Fruit fly (Drosophila melanogaster) whole organism, embryonic: ENCODE measurements around the gene CG12947.
A peak's percentile ranks its signal among the peaks of the same experiment; 100 is the strongest.

Experiments used
- Asciz ChIP-seq: fragments of 200-800 bp; sonication (Bioruptor generic); optimal IDR thresholded peaks from 2 replicates; lab custom pipeline; 2017; ENCODE audit warnings: missing biosample characterization, mild to moderate bottlenecking, missing genetic modification characterization, missing genetic modification reagents
- CG10274 ChIP-seq: fragments of 200-800 bp; sonication (Bioruptor generic); optimal IDR thresholded peaks from 3 replicates; lab custom pipeline; 2017; ENCODE audit warnings: missing biosample characterization, mild to moderate bottlenecking, missing genetic modification characterization
- CG10462 ChIP-seq: fragments of 200-800 bp; sonication (Bioruptor generic); optimal IDR thresholded peaks from 2 replicates; lab custom pipeline; 2016; ENCODE audit warnings: missing biosample characterization, missing genetic modification characterization
- CG12219 ChIP-seq: fragments of 200-800 bp; sonication (Bioruptor generic); optimal IDR thresholded peaks from 3 replicates; lab custom pipeline; 2018; ENCODE audit warnings: missing biosample characterization, mild to moderate bottlenecking, missing genetic modification characterization
- CG13775 ChIP-seq: fragments of 200-800 bp; sonication (Bioruptor generic); optimal IDR thresholded peaks from 3 replicates; lab custom pipeline; 2017; ENCODE audit warnings: missing biosample characterization, mild to moderate bottlenecking, missing genetic modification characterization
- CG14050 ChIP-seq: fragments of 200-800 bp; sonication (Bioruptor generic); IDR thresholded peaks from 3 replicates; pipeline ENCODE4 v1.3.6; 2022; ENCODE audit warnings: missing biosample characterization, missing genetic modification characterization
- CG15479 ChIP-seq: fragments of 200-800 bp; sonication (Bioruptor generic); optimal IDR thresholded peaks from 3 replicates; lab custom pipeline; 2019; ENCODE audit warnings: missing biosample characterization, mild to moderate bottlenecking, missing genetic modification characterization, moderate library complexity
- CG15514 ChIP-seq: fragments of 200-800 bp; sonication (Bioruptor generic); optimal IDR thresholded peaks from 3 replicates; lab custom pipeline; 2017; ENCODE audit warnings: missing biosample characterization, missing genetic modification characterization, mild to moderate bottlenecking, moderate library complexity, missing genetic modification reagents
- CG16779 ChIP-seq: fragments of 200-800 bp; sonication (Bioruptor generic); IDR thresholded peaks from 2 replicates; pipeline ENCODE4 v1.3.6; 2022; ENCODE audit warnings: missing biosample characterization, missing genetic modification characterization
- CG17361 ChIP-seq: fragments of 200-800 bp; sonication (Bioruptor generic); IDR thresholded peaks from 3 replicates; pipeline ENCODE4 v1.3.6; 2022; ENCODE audit warnings: missing biosample characterization, missing genetic modification characterization
- CG1792 ChIP-seq: fragments of 200-800 bp; sonication (Bioruptor generic); optimal IDR thresholded peaks from 2 replicates; lab custom pipeline; 2016; ENCODE audit warnings: missing biosample characterization, missing genetic modification characterization
- CG3163 ChIP-seq: fragments of 200-800 bp; sonication (Bioruptor generic); optimal IDR thresholded peaks from 3 replicates; lab custom pipeline; 2016; ENCODE audit warnings: missing biosample characterization, missing genetic modification characterization
- CG42726 ChIP-seq: fragments of 200-800 bp; sonication (Bioruptor generic); IDR thresholded peaks from 2 replicates; pipeline ENCODE4 v1.3.6; 2022; ENCODE audit warnings: missing biosample characterization, missing genetic modification characterization; ENCODE audit not compliant: partially characterized antibody
- CG43689 ChIP-seq: fragments of 200-800 bp; sonication (Bioruptor generic); IDR thresholded peaks from 2 replicates; pipeline ENCODE4 v1.3.6; 2022; ENCODE audit warnings: missing biosample characterization, missing genetic modification characterization
- CG4707 ChIP-seq: fragments of 200-800 bp; sonication (Bioruptor generic); optimal IDR thresholded peaks from 2 replicates; lab custom pipeline; 2018; ENCODE audit warnings: missing biosample characterization, mild to moderate bottlenecking, missing genetic modification characterization, moderate library complexity
- CG7745 ChIP-seq: fragments of 200-800 bp; sonication (Bioruptor generic); optimal IDR thresholded peaks from 2 replicates; lab custom pipeline; 2018; ENCODE audit warnings: missing biosample characterization, mild to moderate bottlenecking, missing genetic modification characterization, moderate library complexity
- CG7963 ChIP-seq: fragments of 200-800 bp; sonication (Bioruptor generic); IDR thresholded peaks from 3 replicates; pipeline ENCODE4 v1.3.6; 2022; ENCODE audit warnings: missing biosample characterization, missing genetic modification characterization; ENCODE audit not compliant: partially characterized antibody
- CG7987 ChIP-seq: fragments of 200-800 bp; sonication (Bioruptor generic); optimal IDR thresholded peaks from 2 replicates; lab custom pipeline; 2018; ENCODE audit warnings: missing biosample characterization, mild to moderate bottlenecking, missing genetic modification characterization, moderate library complexity
- CG8359 ChIP-seq: fragments of 200-800 bp; sonication (Bioruptor generic); optimal IDR thresholded peaks from 2 replicates; lab custom pipeline; 2017; ENCODE audit warnings: missing biosample characterization, mild to moderate bottlenecking, missing genetic modification characterization, borderline replicate concordance
- CG9215 ChIP-seq: fragments of 200-800 bp; sonication (Bioruptor generic); IDR thresholded peaks from 2 replicates; pipeline ENCODE4 v1.3.6; 2022; ENCODE audit warnings: missing biosample characterization, missing genetic modification characterization
- CG9437 ChIP-seq: fragments of 200-800 bp; sonication (Bioruptor generic); optimal IDR thresholded peaks from 2 replicates; lab custom pipeline; 2018; ENCODE audit warnings: missing biosample characterization, mild to moderate bottlenecking, missing genetic modification characterization
- CrebB ChIP-seq: fragments of 200-800 bp; sonication (Bioruptor generic); optimal IDR thresholded peaks from 3 replicates; lab custom pipeline; 2018; ENCODE audit warnings: missing biosample characterization, mild to moderate bottlenecking, missing genetic modification characterization
- Elba2 ChIP-seq: fragments of 200-800 bp; sonication (Bioruptor generic); optimal IDR thresholded peaks from 3 replicates; lab custom pipeline; 2016; ENCODE audit warnings: missing biosample characterization, missing genetic modification characterization
- Ets97D ChIP-seq: fragments of 200-800 bp; sonication (Bioruptor generic); optimal IDR thresholded peaks from 3 replicates; lab custom pipeline; 2016; ENCODE audit warnings: missing biosample characterization, missing genetic modification characterization
- Hmx ChIP-seq: fragments of 200-800 bp; sonication (Bioruptor generic); optimal IDR thresholded peaks from 2 replicates; lab custom pipeline; 2016; ENCODE audit warnings: missing biosample characterization, missing genetic modification characterization
- Hr78 ChIP-seq, 2 experiments: fragments of 200-800 bp in 1 of 2; fragments of >200 bp in 1 of 2; sonication (Bioruptor generic) in 1 of 2; optimal IDR thresholded peaks; 2 replicates each; lab custom pipeline; 2017 to 2019; ENCODE audit warnings: missing biosample characterization in 2 of 2, missing genetic modification characterization in 2 of 2, mild to moderate bottlenecking in 1 of 2, moderate library complexity in 1 of 2
- Hsf ChIP-seq: fragments of 200-800 bp; sonication (Bioruptor generic); optimal IDR thresholded peaks from 3 replicates; lab custom pipeline; 2016; ENCODE audit warnings: missing biosample characterization, missing genetic modification characterization
- Mad ChIP-seq: fragments of 200-800 bp; sonication (Bioruptor generic); optimal IDR thresholded peaks from 2 replicates; lab custom pipeline; 2016; ENCODE audit warnings: missing biosample characterization, missing genetic modification characterization
- Six4 ChIP-seq: fragments of 200-800 bp; sonication (Bioruptor generic); optimal IDR thresholded peaks from 2 replicates; lab custom pipeline; 2016; ENCODE audit warnings: missing biosample characterization, missing genetic modification characterization
- bbx ChIP-seq: fragments of 200-800 bp; sonication (Bioruptor generic); IDR thresholded peaks from 2 replicates; pipeline ENCODE4 v1.3.6; 2022; ENCODE audit warnings: missing biosample characterization, missing genetic modification characterization; ENCODE audit not compliant: partially characterized antibody
- bigmax ChIP-seq: fragments of 200-800 bp; sonication (Bioruptor generic); optimal IDR thresholded peaks from 2 replicates; lab custom pipeline; 2018; ENCODE audit warnings: missing biosample characterization, mild to moderate bottlenecking, missing genetic modification characterization
- cas ChIP-seq: fragments of 200-800 bp; sonication (Bioruptor generic); IDR thresholded peaks from 2 replicates; pipeline ENCODE4 v1.3.6; 2022; ENCODE audit warnings: missing biosample characterization, missing genetic modification characterization
- caup ChIP-seq: fragments of 200-800 bp; sonication (Bioruptor generic); optimal IDR thresholded peaks from 3 replicates; lab custom pipeline; 2017; ENCODE audit warnings: missing biosample characterization, mild to moderate bottlenecking, missing genetic modification characterization, moderate library complexity; ENCODE audit not compliant: severe bottlenecking
- crc ChIP-seq: fragments of 200-800 bp; sonication (Bioruptor generic); optimal IDR thresholded peaks from 2 replicates; lab custom pipeline; 2016; ENCODE audit warnings: missing biosample characterization, missing genetic modification characterization
- fd102C ChIP-seq: fragments of 200-800 bp; sonication (Bioruptor generic); optimal IDR thresholded peaks from 2 replicates; lab custom pipeline; 2018; ENCODE audit warnings: missing biosample characterization, mild to moderate bottlenecking, missing genetic modification characterization, moderate library complexity
- fru ChIP-seq: fragments of >200 bp; optimal IDR thresholded peaks from 2 replicates; lab custom pipeline; 2017
- gce ChIP-seq: fragments of 200-800 bp; sonication (Bioruptor generic); IDR thresholded peaks from 3 replicates; pipeline ENCODE4 v1.3.6; 2022; ENCODE audit warnings: missing biosample characterization, missing genetic modification characterization
- gsb ChIP-seq: fragments of 200-800 bp; sonication (Bioruptor generic); IDR thresholded peaks from 2 replicates; pipeline ENCODE4 v1.3.6; 2022; ENCODE audit warnings: missing biosample characterization, missing genetic modification characterization
- ind ChIP-seq: fragments of 200-800 bp; sonication (Bioruptor generic); optimal IDR thresholded peaks from 3 replicates; lab custom pipeline; 2016; ENCODE audit warnings: missing biosample characterization, missing genetic modification characterization
- insv ChIP-seq, 2 experiments: fragments of 200-800 bp; sonication (Bioruptor generic); optimal IDR thresholded peaks; 3 replicates each; lab custom pipeline; 2016 to 2018; ENCODE audit warnings: missing biosample characterization in 2 of 2, missing genetic modification characterization in 2 of 2
- jigr1 ChIP-seq: fragments of 200-800 bp; sonication (Bioruptor generic); IDR thresholded peaks from 3 replicates; pipeline ENCODE4 v1.3.6; 2022; ENCODE audit warnings: missing biosample characterization, missing genetic modification characterization
- oc ChIP-seq: fragments of 200-800 bp; sonication (Bioruptor generic); optimal IDR thresholded peaks from 2 replicates; lab custom pipeline; 2018; ENCODE audit warnings: missing biosample characterization, mild to moderate bottlenecking, missing genetic modification characterization, moderate library complexity
- pb ChIP-seq: fragments of 200-800 bp; sonication (Bioruptor generic); optimal IDR thresholded peaks from 3 replicates; lab custom pipeline; 2016; ENCODE audit warnings: missing biosample characterization, missing genetic modification characterization
- row ChIP-seq: fragments of 200-800 bp; sonication (Bioruptor generic); IDR thresholded peaks from 3 replicates; pipeline ENCODE4 v1.3.6; 2022; ENCODE audit warnings: missing biosample characterization, missing genetic modification characterization
- salm ChIP-seq: fragments of 200-800 bp; sonication (Bioruptor generic); optimal IDR thresholded peaks from 2 replicates; lab custom pipeline; 2018; ENCODE audit warnings: missing biosample characterization, mild to moderate bottlenecking, missing genetic modification characterization
- ssp ChIP-seq: fragments of 200-800 bp; sonication (Bioruptor generic); IDR thresholded peaks from 2 replicates; pipeline ENCODE4 v1.3.6; 2022; ENCODE audit warnings: missing biosample characterization, missing genetic modification characterization
- tll ChIP-seq, 2 experiments: fragments of 200-800 bp in 1 of 2; fragments of >200 bp in 1 of 2; sonication (Bioruptor generic) in 1 of 2; optimal IDR thresholded peaks; 2 replicates each; lab custom pipeline; 2017 to 2019; ENCODE audit warnings: missing biosample characterization in 2 of 2, missing genetic modification characterization in 2 of 2, mild to moderate bottlenecking in 1 of 2, moderate library complexity in 1 of 2
- vnd ChIP-seq: fragments of 200-800 bp; sonication (Bioruptor generic); IDR thresholded peaks from 3 replicates; pipeline ENCODE4 v1.3.6; 2022; ENCODE audit warnings: missing biosample characterization, missing genetic modification characterization; ENCODE audit not compliant: partially characterized antibody
- wdn ChIP-seq: fragments of 200-800 bp; sonication (Bioruptor generic); IDR thresholded peaks from 2 replicates; pipeline ENCODE4 v1.3.6; 2022; ENCODE audit warnings: missing biosample characterization, missing genetic modification characterization
- zen ChIP-seq: fragments of 200-800 bp; sonication (Bioruptor generic); optimal IDR thresholded peaks from 3 replicates; lab custom pipeline; 2018; ENCODE audit warnings: missing biosample characterization, mild to moderate bottlenecking, missing genetic modification characterization, moderate library complexity

The CG12947 gene

dm6 chr3R:9777941-9778360, 1.9 kb upstream of the CG12947 start, which contains the start of gene RpS29 (continued):
- TF ChIP-seq CG42726 = peak; percentile 98
- no peak for TF ChIP-seq jigr1
- no peak for TF ChIP-seq Hmx
- TF ChIP-seq CG8359 (GFP tag; lab: Kevin White, UChicago) = no peak
- peak; percentile 80 for TF ChIP-seq CG3163 (GFP tag; lab: Kevin White, UChicago)
- TF ChIP-seq gsb (GFP tag; lab: Robert Waterston, UW) = peak; percentile 77
- peak; percentile 49 for TF ChIP-seq ssp
- peak; percentile 98 for TF ChIP-seq Ets97D (GFP tag; lab: Kevin White, UChicago)
- TF ChIP-seq salm (tag; lab: Kevin White, UChicago) = peak; percentile 64
- peak; percentile 78 for TF ChIP-seq pb (GFP tag; lab: Kevin White, UChicago)
- TF ChIP-seq CG43689 (GFP tag; lab: Robert Waterston, UW) = no peak
- no peak for TF ChIP-seq Hr78 (GFP tag; optimal IDR thresholded peaks at IDR 0.05; lab: Kevin White, UChicago)
- peak; percentile 56; the same call in 1 of the 2 replicates for TF ChIP-seq wdn (GFP tag; lab: Robert Waterston, UW)
- peak; percentile 77 for TF ChIP-seq CG13775
- TF ChIP-seq caup = peak; percentile 92
- TF ChIP-seq CG12219 = peak; percentile 56
- peak; percentile 86 for TF ChIP-seq Hsf
- peak; percentile 87 for TF ChIP-seq CrebB (tag; lab: Kevin White, UChicago)
- peak; percentile 63 for TF ChIP-seq oc (tag; lab: Kevin White, UChicago)
- TF ChIP-seq CG17361 = peak; percentile 68
- TF ChIP-seq CG16779 (GFP tag; lab: Robert Waterston, UW) = peak; percentile 67
- TF ChIP-seq gce (GFP tag; lab: Robert Waterston, UW) = peak; percentile 55; the same call in 1 of the 3 replicates
- peak; percentile 95 for TF ChIP-seq bbx
- peak; percentile 99 for TF ChIP-seq bigmax
- TF ChIP-seq Elba2 = no peak
- TF ChIP-seq insv (GFP tag; optimal IDR thresholded peaks at IDR 0.05; lab: Kevin White, UChicago) = peak in 1 of 2 experiments; percentile 73
- peak; percentile 61 for TF ChIP-seq Six4
- peak; percentile 68; the same call in 1 of the 2 replicates for TF ChIP-seq cas (GFP tag; lab: Robert Waterston, UW)
- TF ChIP-seq tll (GFP tag; optimal IDR thresholded peaks at IDR 0.05; lab: Kevin White, UChicago) = no peak
- TF ChIP-seq CG7745 = peak; percentile 1
- no peak for TF ChIP-seq CG4707 (GFP tag; lab: Kevin White, UChicago)
- peak; percentile 95 for TF ChIP-seq CG15514 (GFP tag; lab: Kevin White, UChicago)
- peak; percentile 85 for TF ChIP-seq Mad (GFP tag; lab: Kevin White, UChicago)
- TF ChIP-seq CG9437 = no peak
- peak; percentile 84 for TF ChIP-seq vnd (GFP tag; lab: Robert Waterston, UW)
- peak; percentile 71 for TF ChIP-seq Asciz (GFP tag; lab: Kevin White, UChicago)
- peak; percentile 83 for TF ChIP-seq ind (GFP tag; lab: Kevin White, UChicago)
- TF ChIP-seq row (GFP tag; lab: Robert Waterston, UW) = peak; percentile 75
- TF ChIP-seq CG14050 (GFP tag; lab: Robert Waterston, UW) = peak; percentile 60
- peak; percentile 90 for TF ChIP-seq CG7987 (GFP tag; lab: Kevin White, UChicago)
- no peak for TF ChIP-seq CG10462
- peak; percentile 47 for TF ChIP-seq CG10274 (GFP tag; lab: Kevin White, UChicago)
- peak; percentile 79 for TF ChIP-seq CG7963
- TF ChIP-seq fru (lab: Kevin White, UChicago) = no peak
- no peak for TF ChIP-seq CG15479
- TF ChIP-seq zen = peak; percentile 39
- TF ChIP-seq crc (GFP tag; lab: Kevin White, UChicago) = peak; percentile 69
- TF ChIP-seq fd102C (GFP tag; lab: Kevin White, UChicago) = no peak
- TF ChIP-seq CG9215 = peak; percentile 58; the same call in 1 of the 2 replicates
- TF ChIP-seq CG1792 (GFP tag; lab: Kevin White, UChicago) = peak; percentile 81
